Fruit fly (Drosophila melanogaster) whole organism, pupa: ENCODE measurements around the gene Hex-t2.

Experiments used
- CG13204 ChIP-seq: fragments of 200-800 bp; sonication (Bioruptor generic); optimal IDR thresholded peaks from 2 replicates; lab custom pipeline; 2018; ENCODE audit warnings: missing biosample characterization, mild to moderate bottlenecking, missing genetic modification characterization, moderate library complexity
- CG17806 ChIP-seq: fragments of 200-800 bp; sonication (Bioruptor generic); optimal IDR thresholded peaks from 2 replicates; lab custom pipeline; 2018; ENCODE audit warnings: missing biosample characterization, mild to moderate bottlenecking, missing genetic modification characterization, moderate library complexity
- CG32121 ChIP-seq: fragments of 200-800 bp; sonication (Bioruptor generic); IDR thresholded peaks from 2 replicates; pipeline ENCODE4 v1.3.6; 2022; ENCODE audit warnings: missing biosample characterization, missing genetic modification characterization
- CG34367 ChIP-seq: fragments of 200-800 bp; sonication (Bioruptor generic); optimal IDR thresholded peaks from 2 replicates; lab custom pipeline; 2018; ENCODE audit warnings: missing biosample characterization, mild to moderate bottlenecking, missing genetic modification characterization
- CG9948 ChIP-seq: fragments of 200-800 bp; sonication (Bioruptor generic); optimal IDR thresholded peaks from 2 replicates; lab custom pipeline; 2018; ENCODE audit warnings: missing biosample characterization, mild to moderate bottlenecking, missing genetic modification characterization, moderate library complexity
- D1 ChIP-seq: fragments of 200-800 bp; sonication (Bioruptor generic); optimal IDR thresholded peaks from 2 replicates; lab custom pipeline; 2018; ENCODE audit warnings: missing biosample characterization, mild to moderate bottlenecking, missing genetic modification characterization, moderate library complexity
- EcR ChIP-seq: fragments of 200-800 bp; sonication (Bioruptor generic); optimal IDR thresholded peaks from 3 replicates; lab custom pipeline; 2019; ENCODE audit warnings: missing biosample characterization, missing genetic modification characterization, mild to moderate bottlenecking, moderate library complexity, missing genetic modification reagents
- Pif1A ChIP-seq: fragments of 200-800 bp; sonication (Bioruptor generic); optimal IDR thresholded peaks from 3 replicates; lab custom pipeline; 2016; ENCODE audit warnings: missing biosample characterization, missing genetic modification characterization
- rn ChIP-seq: fragments of 200-800 bp; sonication (Bioruptor generic); IDR thresholded peaks from 2 replicates; pipeline ENCODE4 v1.3.6; 2022; ENCODE audit warnings: missing biosample characterization, missing genetic modification characterization

- TF ChIP-seq CG9948 (tag; lab: Kevin White, UChicago): no peak
- no peak for TF ChIP-seq D1 (tag; lab: Kevin White, UChicago)
- no peak for TF ChIP-seq rn
- TF ChIP-seq CG17806 (tag; lab: Kevin White, UChicago): no peak
- no peak for TF ChIP-seq Pif1A (GFP tag; lab: Kevin White, UChicago)
- TF ChIP-seq EcR: no peak
- TF ChIP-seq CG34367 (tag; lab: Kevin White, UChicago): no peak
- TF ChIP-seq CG13204 (GFP tag; lab: Kevin White, UChicago): no peak
- TF ChIP-seq CG32121 (GFP tag; lab: Robert Waterston, UW): no peak
Observed at dm6 chr3R:26433743-26434142, 16.7 kb upstream of the Hex-t2 start.
